Worm (Caenorhabditis elegans) whole organism, young adult: ENCODE measurements around the gene wago-5.

Experiments used
- C17E4.6 ChIP-seq: fragments of 200-800 bp; sonication (Bioruptor generic); IDR thresholded peaks from 2 replicates; pipeline ENCODE4 v1.3.6; 2022; ENCODE audit warnings: missing genetic modification reagents, missing genetic modification characterization, missing compliant biosample characterization
- F10E7.11 ChIP-seq: sonication (generic microtip); optimal IDR thresholded peaks from 2 replicates; lab custom pipeline; 2017; ENCODE audit warnings: mild to moderate bottlenecking, missing genetic modification characterization, moderate library complexity, missing compliant biosample characterization
- F37B4.10 ChIP-seq: fragments of 200-800 bp; sonication (Bioruptor generic); IDR thresholded peaks from 2 replicates; pipeline ENCODE4 v1.3.6; 2022; ENCODE audit warnings: missing genetic modification characterization, missing compliant biosample characterization
- F39B2.1 ChIP-seq: fragments of 200-800 bp; sonication (Bioruptor generic); IDR thresholded peaks from 2 replicates; pipeline ENCODE4 v1.3.6; 2022; ENCODE audit warnings: missing genetic modification reagents, missing genetic modification characterization, missing compliant biosample characterization
- F49E8.2 ChIP-seq: sonication (generic microtip); optimal IDR thresholded peaks from 3 replicates; lab custom pipeline; 2017; ENCODE audit warnings: missing genetic modification characterization, mild to moderate bottlenecking, missing compliant biosample characterization, antibody characterized with exemption, moderate library complexity; ENCODE audit not compliant: insufficient read depth
- F52B5.7 ChIP-seq: sonication (generic microtip); optimal IDR thresholded peaks from 2 replicates; lab custom pipeline; 2016; ENCODE audit warnings: mild to moderate bottlenecking, missing genetic modification characterization, missing compliant biosample characterization
- K12H6.12 ChIP-seq: fragments of 200-800 bp; sonication (Bioruptor generic); optimal IDR thresholded peaks from 2 replicates; lab custom pipeline; 2018; ENCODE audit warnings: mild to moderate bottlenecking, missing genetic modification characterization, missing compliant biosample characterization
- T07F8.4 ChIP-seq: sonication (generic microtip); optimal IDR thresholded peaks from 2 replicates; lab custom pipeline; 2016; ENCODE audit warnings: mild to moderate bottlenecking, missing genetic modification characterization, moderate library complexity, missing compliant biosample characterization
- Y79H2A.3 ChIP-seq: fragments of 200-800 bp; sonication (Bioruptor generic); conservative IDR thresholded peaks from 2 replicates; pipeline ENCODE4 v1.3.6; 2022; ENCODE audit warnings: missing genetic modification reagents, missing genetic modification characterization, missing compliant biosample characterization
- ZK185.1 ChIP-seq: sonication (generic microtip); optimal IDR thresholded peaks from 2 replicates; lab custom pipeline; 2016; ENCODE audit warnings: mild to moderate bottlenecking, missing genetic modification characterization, missing compliant biosample characterization; ENCODE audit not compliant: poor library complexity, severe bottlenecking
- akir-1 ChIP-seq: fragments of 200-800 bp; sonication (Bioruptor generic); optimal IDR thresholded peaks from 2 replicates; lab custom pipeline; 2018; ENCODE audit warnings: mild to moderate bottlenecking, missing genetic modification characterization, moderate library complexity, missing compliant biosample characterization
- attf-3 ChIP-seq: fragments of 200-800 bp; sonication (Bioruptor generic); conservative IDR thresholded peaks from 2 replicates; pipeline ENCODE4 v1.3.6; 2022; ENCODE audit warnings: missing genetic modification reagents, missing genetic modification characterization, missing compliant biosample characterization
- attf-5 ChIP-seq: fragments of 200-800 bp; sonication (Bioruptor generic); optimal IDR thresholded peaks from 2 replicates; lab custom pipeline; 2018; ENCODE audit warnings: mild to moderate bottlenecking, missing genetic modification characterization, missing compliant biosample characterization
- attf-6 ChIP-seq: fragments of 200-800 bp; sonication (Bioruptor generic); IDR thresholded peaks from 2 replicates; pipeline ENCODE4 v1.3.6; 2022; ENCODE audit warnings: missing genetic modification reagents, missing genetic modification characterization, missing compliant biosample characterization
- bed-2 ChIP-seq: fragments of 200-800 bp; sonication (Bioruptor generic); IDR thresholded peaks from 2 replicates; pipeline ENCODE4 v1.3.6; 2022; ENCODE audit warnings: missing genetic modification reagents, missing genetic modification characterization, missing compliant biosample characterization
- cebp-1 ChIP-seq, 2 experiments: fragments of 200-800 bp in 1 of 2; sonication (Bioruptor generic) in 1 of 2; sonication (generic microtip) in 1 of 2; IDR thresholded peaks in 1 of 2; optimal IDR thresholded peaks in 1 of 2; 2 replicates each; pipeline versions ENCODE4 v1.3.6 to Lab custom; 2017 to 2022; ENCODE audit warnings: missing compliant biosample characterization in 2 of 2, missing genetic modification characterization in 2 of 2, mild to moderate bottlenecking in 1 of 2, missing genetic modification reagents in 1 of 2, moderate library complexity in 1 of 2
- cebp-2 ChIP-seq: fragments of 200-800 bp; sonication (Bioruptor generic); IDR thresholded peaks from 2 replicates; pipeline ENCODE4 v1.3.6; 2022; ENCODE audit warnings: missing genetic modification characterization, missing compliant biosample characterization
- ceh-100 ChIP-seq: fragments of 200-800 bp; sonication (Bioruptor generic); IDR thresholded peaks from 2 replicates; pipeline ENCODE4 v1.3.6; 2022; ENCODE audit warnings: missing genetic modification reagents, missing genetic modification characterization, missing compliant biosample characterization
- ceh-27 ChIP-seq: fragments of 200-800 bp; sonication (Bioruptor generic); optimal IDR thresholded peaks from 2 replicates; lab custom pipeline; 2018; ENCODE audit warnings: mild to moderate bottlenecking, missing genetic modification characterization, moderate library complexity, missing compliant biosample characterization
- ceh-79 ChIP-seq: sonication (generic microtip); optimal IDR thresholded peaks from 2 replicates; lab custom pipeline; 2017; ENCODE audit warnings: mild to moderate bottlenecking, missing genetic modification characterization, missing compliant biosample characterization
- dox-1 ChIP-seq: fragments of 200-800 bp; sonication (Bioruptor generic); IDR thresholded peaks from 2 replicates; pipeline ENCODE4 v1.3.6; 2022; ENCODE audit warnings: missing genetic modification reagents, missing genetic modification characterization, missing compliant biosample characterization
- dpff-1 ChIP-seq: sonication (generic microtip); optimal IDR thresholded peaks from 2 replicates; lab custom pipeline; 2017; ENCODE audit warnings: mild to moderate bottlenecking, missing genetic modification characterization, missing compliant biosample characterization
- dpl-1 ChIP-seq: fragments of 150-350 bp; optimal IDR thresholded peaks from 2 replicates; lab custom pipeline; 2014; ENCODE audit warnings: missing biosample characterization, missing genetic modification reagents, missing genetic modification characterization
- him-1 ChIP-seq: sonication (generic microtip); optimal IDR thresholded peaks from 2 replicates; lab custom pipeline; 2016; ENCODE audit warnings: missing genotype, missing genetic modification reagents, missing genetic modification characterization, missing compliant biosample characterization
- hmg-1.2 ChIP-seq: fragments of 200-800 bp; sonication (Bioruptor generic); IDR thresholded peaks from 2 replicates; pipeline ENCODE4 v1.3.6; 2022; ENCODE audit warnings: missing genetic modification reagents, missing genetic modification characterization, missing compliant biosample characterization
- hmg-20 ChIP-seq: fragments of 200-800 bp; sonication (Bioruptor generic); IDR thresholded peaks from 2 replicates; pipeline ENCODE4 v1.3.6; 2022; ENCODE audit warnings: missing genetic modification reagents, missing genetic modification characterization, missing compliant biosample characterization
- lag-1 ChIP-seq: fragments of 200-800 bp; sonication (Bioruptor generic); IDR thresholded peaks from 2 replicates; pipeline ENCODE4 v1.3.6; 2022; ENCODE audit warnings: missing genetic modification reagents, missing genetic modification characterization, missing compliant biosample characterization
- lin-40 ChIP-seq: sonication (generic microtip); optimal IDR thresholded peaks from 2 replicates; lab custom pipeline; 2016; ENCODE audit warnings: missing genetic modification characterization, mild to moderate bottlenecking, missing compliant biosample characterization, missing genotype, missing genetic modification reagents
- lsl-1 ChIP-seq: fragments of 200-800 bp; sonication (Bioruptor generic); optimal IDR thresholded peaks from 2 replicates; lab custom pipeline; 2018; ENCODE audit warnings: mild to moderate bottlenecking, missing genetic modification characterization, moderate library complexity, missing compliant biosample characterization
- madf-6 ChIP-seq: fragments of 200-800 bp; sonication (Bioruptor generic); IDR thresholded peaks from 2 replicates; pipeline ENCODE4 v1.3.6; 2022; ENCODE audit warnings: missing genetic modification reagents, missing genetic modification characterization, missing compliant biosample characterization
- madf-8 ChIP-seq: fragments of 200-800 bp; sonication (Bioruptor generic); conservative IDR thresholded peaks from 2 replicates; pipeline ENCODE4 v1.3.6; 2022; ENCODE audit warnings: missing genetic modification reagents, missing genetic modification characterization, missing compliant biosample characterization
- nfya-2 ChIP-seq: fragments of 200-800 bp; sonication (Bioruptor generic); IDR thresholded peaks from 2 replicates; pipeline ENCODE4 v1.3.6; 2022; ENCODE audit warnings: missing genetic modification reagents, missing genetic modification characterization, missing compliant biosample characterization
- nfyb-1 ChIP-seq: fragments of 200-800 bp; sonication (Bioruptor generic); IDR thresholded peaks from 2 replicates; pipeline ENCODE4 v1.3.6; 2022; ENCODE audit warnings: missing genetic modification reagents, missing genetic modification characterization, missing compliant biosample characterization
- repo-1 ChIP-seq: sonication (generic microtip); optimal IDR thresholded peaks from 2 replicates; lab custom pipeline; 2017; ENCODE audit warnings: mild to moderate bottlenecking, missing genetic modification characterization, missing compliant biosample characterization
- snpc-4 ChIP-seq, 5 experiments: fragments of 150-350 bp in 1 of 5; sonication (generic microtip) in 4 of 5; optimal IDR thresholded peaks; 2 replicates each; lab custom pipeline; 2014 to 2018; ENCODE audit warnings: missing genetic modification characterization in 5 of 5, missing biosample characterization in 3 of 5, antibody characterized with exemption in 2 of 5, mild to moderate bottlenecking in 2 of 5, missing compliant biosample characterization in 2 of 5, missing genotype in 2 of 5, moderate library complexity in 2 of 5, missing genetic modification reagents in 1 of 5
- unc-130 ChIP-seq: sonication (generic microtip); optimal IDR thresholded peaks from 2 replicates; lab custom pipeline; 2016; ENCODE audit warnings: missing genetic modification reagents, missing genetic modification characterization, missing compliant biosample characterization
- xnd-1 ChIP-seq: sonication (generic microtip); optimal IDR thresholded peaks from 2 replicates; lab custom pipeline; 2016; ENCODE audit warnings: missing genotype, missing genetic modification reagents, missing genetic modification characterization, missing compliant biosample characterization
- ztf-25 ChIP-seq: fragments of 200-800 bp; sonication (Bioruptor generic); IDR thresholded peaks from 2 replicates; pipeline ENCODE4 v1.3.6; 2022; ENCODE audit warnings: missing genetic modification reagents, missing genetic modification characterization, missing compliant biosample characterization
- ztf-26 ChIP-seq: sonication (generic microtip); optimal IDR thresholded peaks from 2 replicates; lab custom pipeline; 2017; ENCODE audit warnings: missing genetic modification characterization, missing compliant biosample characterization

The wago-5 gene

DNA sequence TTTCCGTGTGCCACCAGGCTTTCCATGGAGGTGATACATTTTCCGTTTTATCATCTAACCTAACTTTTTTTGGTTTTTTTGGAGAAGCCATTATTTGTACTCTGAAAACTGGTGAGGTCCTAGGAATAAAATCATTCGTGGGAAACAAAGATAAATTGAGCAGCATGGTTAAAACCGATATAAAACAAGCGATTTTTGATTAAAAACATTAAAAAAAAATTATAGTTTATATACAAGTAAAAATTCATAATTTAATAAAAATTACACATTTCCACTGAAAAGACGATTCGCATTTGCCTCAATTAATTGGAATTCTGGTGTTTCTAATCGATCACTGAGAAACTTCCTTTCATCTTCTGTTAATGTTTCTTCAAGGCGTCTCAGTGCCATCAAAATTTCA lies 23.2 kb upstream of the wago-5 start, which contains the start of gene ZK1248.15:
ZK1248.15 (minus strand) TSS at position 101 of the 400 bp plus-strand sequence.
- TF ChIP-seq ceh-79 (tag; lab: Kevin White, UChicago) = no peak
- no peak for TF ChIP-seq madf-8
- no peak for TF ChIP-seq lag-1
- TF ChIP-seq attf-3 (GFP tag; lab: Robert Waterston, UW) = no peak
- TF ChIP-seq lsl-1 (GFP tag; lab: Kevin White, UChicago) = no peak
- no peak for TF ChIP-seq nfya-2 (GFP tag; lab: Robert Waterston, UW)
- TF ChIP-seq bed-2 = no peak
- TF ChIP-seq ztf-25 = no peak
- TF ChIP-seq C17E4.6 (GFP tag; lab: Robert Waterston, UW) = no peak
- TF ChIP-seq, all 124 proteins: peak for 0

DNA sequence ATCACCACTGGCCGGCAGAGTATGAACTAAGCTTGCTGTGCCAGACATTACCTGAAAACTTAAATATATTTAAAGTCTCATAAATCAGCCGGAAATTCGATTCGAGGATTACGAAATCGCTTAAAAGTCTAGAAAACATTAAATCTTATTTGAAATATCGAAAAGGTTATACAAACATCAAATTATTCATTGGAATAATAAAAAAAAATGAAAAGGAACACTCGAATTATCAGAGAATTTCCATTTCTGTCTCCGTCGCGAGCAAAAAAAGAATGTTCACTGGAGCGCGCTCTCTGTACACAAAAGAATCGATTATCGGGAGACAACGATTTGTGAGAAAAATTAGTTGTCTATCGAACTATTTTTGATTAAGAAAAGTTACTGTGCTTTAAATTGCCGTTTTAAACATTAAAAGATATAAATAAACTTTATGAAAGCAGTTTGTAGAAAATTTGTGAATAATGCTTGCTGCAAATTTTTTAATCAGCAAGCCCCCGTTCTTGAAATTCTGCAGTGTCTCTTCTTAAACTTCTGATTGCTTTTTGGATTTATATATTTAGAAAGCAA lies 21.0 kb upstream of the wago-5 start, which contains the start of gene fzo-1:
fzo-1 (minus strand) TSS at position 51 of the 567 bp plus-strand sequence.
- no peak for TF ChIP-seq snpc-4 (GFP tag; optimal IDR thresholded peaks at IDR 0.05; lab: Kevin White, UChicago)
- TF ChIP-seq snpc-4 (tag; optimal IDR thresholded peaks at IDR 0.05; lab: Kevin White, UChicago) = peak in 2 of 4 experiments; percentile 5 to 49
- TF ChIP-seq akir-1 (GFP tag; lab: Kevin White, UChicago) = peak; percentile 15
- peak; percentile 17; the same call in 1 of the 2 replicates for TF ChIP-seq hmg-1.2 (GFP tag; lab: Robert Waterston, UW)
- TF ChIP-seq attf-5 = peak; percentile 1
- no peak for TF ChIP-seq cebp-1 (GFP tag; IDR thresholded peaks at IDR 0.05; lab: Robert Waterston, UW)
- TF ChIP-seq cebp-1 (tag; optimal IDR thresholded peaks at IDR 0.05; lab: Kevin White, UChicago) = peak; percentile 9
- peak; percentile 91 for TF ChIP-seq ceh-100 (GFP tag; lab: Robert Waterston, UW)
- peak; percentile 33 for TF ChIP-seq ceh-27 (GFP tag; lab: Kevin White, UChicago)
- peak; percentile 48 for TF ChIP-seq unc-130
- TF ChIP-seq dpff-1 (tag; lab: Kevin White, UChicago) = no peak
- no peak for TF ChIP-seq ztf-26 (tag; lab: Kevin White, UChicago)
- TF ChIP-seq K12H6.12 = peak; percentile 18
- no peak for TF ChIP-seq dox-1 (GFP tag; lab: Robert Waterston, UW)
- TF ChIP-seq, all 124 proteins: peak for 9

DNA sequence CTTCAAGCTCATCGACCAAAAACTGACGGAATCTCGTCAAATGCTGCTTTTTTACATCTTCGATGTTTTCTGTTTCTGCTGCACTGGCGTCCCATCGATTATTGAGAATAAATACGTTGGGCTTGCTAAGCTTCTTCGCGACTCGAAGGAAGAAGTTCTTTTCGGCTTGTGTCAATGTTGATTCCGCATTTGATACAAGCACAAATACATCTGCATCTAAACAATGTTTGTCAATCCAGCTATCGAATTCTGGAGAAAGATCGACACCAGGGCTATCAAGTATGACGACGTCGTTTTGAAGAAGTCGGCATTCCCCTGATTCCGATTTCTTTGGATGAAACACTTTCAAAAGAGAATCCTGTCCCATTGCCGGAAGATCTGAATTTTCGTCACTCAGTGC lies 19.9 kb upstream of the wago-5 start:
- no peak for TF ChIP-seq madf-6
- no peak for TF ChIP-seq T07F8.4 (tag; lab: Kevin White, UChicago)
- no peak for TF ChIP-seq attf-5
- TF ChIP-seq Y79H2A.3 (GFP tag; lab: Robert Waterston, UW) = no peak
- no peak for TF ChIP-seq hmg-20 (GFP tag; lab: Robert Waterston, UW)
- no peak for TF ChIP-seq F37B4.10

DNA sequence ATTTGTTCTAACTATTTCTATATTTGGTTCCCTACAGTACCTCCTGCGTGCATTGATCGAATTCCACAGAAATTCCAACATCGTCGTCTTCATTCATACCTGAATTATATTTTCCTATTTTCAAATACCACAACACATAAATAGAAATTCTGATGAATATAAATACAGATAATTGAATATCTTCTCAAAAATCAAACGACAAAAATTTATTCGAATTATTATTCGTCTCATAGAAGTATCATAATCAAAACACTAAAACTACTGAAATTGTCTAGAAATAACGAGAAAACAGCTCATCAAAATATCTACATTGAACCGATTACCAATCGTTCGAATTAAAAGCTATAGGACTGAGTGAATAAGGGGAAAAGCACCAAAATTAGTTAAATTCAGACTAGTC lies 17.9 kb upstream of the wago-5 start, which contains the start of gene gtap-1:
gtap-1 (minus strand) TSS at position 101 of the 400 bp plus-strand sequence.
- no peak for TF ChIP-seq repo-1
- no peak for TF ChIP-seq nfyb-1
- TF ChIP-seq hmg-1.2 (GFP tag; lab: Robert Waterston, UW) = no peak
- TF ChIP-seq F49E8.2 (tag; lab: Kevin White, UChicago) = no peak
- TF ChIP-seq F52B5.7 = no peak
- TF ChIP-seq F10E7.11 (tag; lab: Kevin White, UChicago) = no peak
- no peak for TF ChIP-seq ztf-26 (tag; lab: Kevin White, UChicago)
- TF ChIP-seq cebp-2 = no peak
- TF ChIP-seq dpff-1 (tag; lab: Kevin White, UChicago) = no peak
- TF ChIP-seq him-1 (tag; lab: Kevin White, UChicago) = no peak
- no peak for TF ChIP-seq F39B2.1 (GFP tag; lab: Robert Waterston, UW)
- TF ChIP-seq dpl-1 (GFP tag; lab: Kevin White, UChicago) = no peak
- no peak for TF ChIP-seq xnd-1
- no peak for TF ChIP-seq madf-8
- no peak for TF ChIP-seq attf-6
- TF ChIP-seq ZK185.1 (tag; lab: Kevin White, UChicago) = no peak
- no peak for TF ChIP-seq lin-40 (tag; lab: Kevin White, UChicago)
- no peak for TF ChIP-seq attf-3 (GFP tag; lab: Robert Waterston, UW)
